Fruit fly (Drosophila melanogaster) whole organism, wandering third instar larva: ENCODE measurements around the gene CG34398.

ENCODE experiments used
- Abd-B ChIP-seq: fragments of >200 bp; optimal IDR thresholded peaks from 2 replicates; lab custom pipeline; 2017; ENCODE audit warnings: missing biosample characterization, missing genetic modification characterization
- CG32264 ChIP-seq: fragments of 200-800 bp; sonication (Bioruptor generic); optimal IDR thresholded peaks from 2 replicates; lab custom pipeline; 2016; ENCODE audit warnings: missing biosample characterization, missing genetic modification characterization
- CG9705 ChIP-seq: fragments of 200-800 bp; sonication (Bioruptor generic); optimal IDR thresholded peaks from 2 replicates; lab custom pipeline; 2018; ENCODE audit warnings: missing biosample characterization, mild to moderate bottlenecking, missing genetic modification characterization
- CrebA ChIP-seq: fragments of 200-800 bp; sonication (Bioruptor generic); optimal IDR thresholded peaks from 2 replicates; lab custom pipeline; 2016; ENCODE audit warnings: missing biosample characterization, mild to moderate bottlenecking, missing genetic modification characterization, borderline replicate concordance
- Dfd ChIP-seq: fragments of >200 bp; optimal IDR thresholded peaks from 2 replicates; lab custom pipeline; 2017; ENCODE audit warnings: missing biosample characterization, missing genetic modification characterization
- Dif ChIP-seq: fragments of 200-275, 200-300 bp; sonication (Bioruptor generic); optimal IDR thresholded peaks from 2 replicates; lab custom pipeline; 2018; ENCODE audit warnings: missing biosample characterization, missing genetic modification characterization; ENCODE audit not compliant: partially characterized antibody
- GATAd ChIP-seq: sonication (Bioruptor generic); optimal IDR thresholded peaks from 2 replicates; lab custom pipeline; 2016; ENCODE audit warnings: missing biosample characterization, missing genetic modification characterization
- HLH106 ChIP-seq: fragments of 200-800 bp; optimal IDR thresholded peaks from 3 replicates; lab custom pipeline; 2019; ENCODE audit warnings: missing biosample characterization, mild to moderate bottlenecking, missing genetic modification characterization, moderate library complexity
- Hnf4 ChIP-seq: fragments of 200-800 bp; sonication (Bioruptor generic); optimal IDR thresholded peaks from 2 replicates; lab custom pipeline; 2016; ENCODE audit warnings: missing biosample characterization, mild to moderate bottlenecking, missing genetic modification characterization
- Hr78 ChIP-seq: fragments of >200 bp; optimal IDR thresholded peaks from 2 replicates; lab custom pipeline; 2017; ENCODE audit warnings: missing biosample characterization, missing genetic modification characterization
- Hr83 ChIP-seq: fragments of 200-300 bp; sonication (Bioruptor generic); optimal IDR thresholded peaks from 2 replicates; lab custom pipeline; 2016; ENCODE audit warnings: missing biosample characterization, mild to moderate bottlenecking, missing genetic modification characterization, moderate library complexity; ENCODE audit not compliant: poor library complexity, severe bottlenecking
- Jra ChIP-seq: sonication (Bioruptor generic); optimal IDR thresholded peaks from 2 replicates; lab custom pipeline; 2016; ENCODE audit warnings: missing biosample characterization, missing genetic modification characterization
- Mio ChIP-seq: sonication (Bioruptor generic); optimal IDR thresholded peaks from 2 replicates; lab custom pipeline; 2016; ENCODE audit warnings: missing biosample characterization, missing genetic modification characterization
- Myc ChIP-seq: fragments of >200 bp; optimal IDR thresholded peaks from 2 replicates; lab custom pipeline; 2017
- N ChIP-seq: fragments of >200 bp; optimal IDR thresholded peaks from 2 replicates; lab custom pipeline; 2018; ENCODE audit warnings: missing biosample characterization, missing external identifiers, missing genetic modification characterization
- OdsH ChIP-seq: fragments of 200-800 bp; sonication (Bioruptor generic); optimal IDR thresholded peaks from 2 replicates; lab custom pipeline; 2016; ENCODE audit warnings: missing biosample characterization, mild to moderate bottlenecking, missing genetic modification characterization
- Rel ChIP-seq, 2 experiments: fragments of 200-800 bp; sonication (Bioruptor generic) in 1 of 2; optimal IDR thresholded peaks; 2 replicates in 1 of 2; 3 replicates in 1 of 2; lab custom pipeline; 2016 to 2019; ENCODE audit warnings: mild to moderate bottlenecking in 2 of 2, missing biosample characterization in 2 of 2, missing genetic modification characterization in 2 of 2, moderate library complexity in 1 of 2
- Sp1 ChIP-seq: fragments of 200-800 bp; sonication (Bioruptor generic); optimal IDR thresholded peaks from 3 replicates; lab custom pipeline; 2019; ENCODE audit warnings: missing biosample characterization, mild to moderate bottlenecking, missing genetic modification characterization, moderate library complexity
- Vsx2 ChIP-seq: fragments of 200-300, 225-300 bp; sonication (Bioruptor generic); optimal IDR thresholded peaks from 2 replicates; lab custom pipeline; 2018; ENCODE audit warnings: missing biosample characterization, missing genetic modification characterization; ENCODE audit not compliant: partially characterized antibody
- br ChIP-seq: fragments of 200-800 bp; sonication (Bioruptor generic); optimal IDR thresholded peaks from 2 replicates; lab custom pipeline; 2016; ENCODE audit warnings: missing biosample characterization, missing genetic modification characterization
- brk ChIP-seq: fragments of 200-800 bp; sonication (Bioruptor generic); optimal IDR thresholded peaks from 2 replicates; lab custom pipeline; 2016; ENCODE audit warnings: missing biosample characterization, mild to moderate bottlenecking, missing genetic modification characterization
- dl ChIP-seq, 2 experiments: fragments of 175-275, 200-275 bp in 1 of 2; fragments of 200-275 bp in 1 of 2; sonication (Bioruptor generic); optimal IDR thresholded peaks; lab custom pipeline; 2018; ENCODE audit warnings: mild to moderate bottlenecking in 2 of 2, missing biosample characterization in 2 of 2, missing genetic modification characterization in 2 of 2, moderate library complexity in 2 of 2; ENCODE audit not compliant: partially characterized antibody in 2 of 2, insufficient read depth in 1 of 2
- dmrt93B ChIP-seq: fragments of 200-800 bp; sonication (Bioruptor generic); optimal IDR thresholded peaks from 2 replicates; lab custom pipeline; 2018; ENCODE audit warnings: missing biosample characterization, mild to moderate bottlenecking, missing genetic modification characterization
- dsf ChIP-seq: sonication (Bioruptor generic); optimal IDR thresholded peaks from 2 replicates; lab custom pipeline; 2016; ENCODE audit warnings: missing biosample characterization, missing genetic modification characterization, borderline replicate concordance
- ey ChIP-seq: fragments of 200-800 bp; sonication (Bioruptor generic); optimal IDR thresholded peaks from 2 replicates; lab custom pipeline; 2016; ENCODE audit warnings: missing biosample characterization, missing genetic modification characterization
- foxo ChIP-seq, 2 experiments: fragments of 200-800 bp; sonication (Bioruptor generic); optimal IDR thresholded peaks; 2 replicates in 1 of 2; 3 replicates in 1 of 2; lab custom pipeline; 2016 to 2017; ENCODE audit warnings: missing biosample characterization in 2 of 2, missing genetic modification characterization in 2 of 2
- fru ChIP-seq: fragments of 200-800 bp; sonication (Bioruptor generic); optimal IDR thresholded peaks from 3 replicates; lab custom pipeline; 2016; ENCODE audit warnings: missing biosample characterization, mild to moderate bottlenecking, missing genetic modification characterization
- h ChIP-seq: fragments of 200-800 bp; sonication (Bioruptor generic); optimal IDR thresholded peaks from 3 replicates; lab custom pipeline; 2016; ENCODE audit warnings: missing biosample characterization, mild to moderate bottlenecking, missing genetic modification characterization
- jim ChIP-seq: fragments of 175-275, 200-325 bp; sonication (Bioruptor generic); optimal IDR thresholded peaks from 2 replicates; lab custom pipeline; 2016; ENCODE audit warnings: missing biosample characterization, mild to moderate bottlenecking, missing genetic modification characterization
- lola ChIP-seq: fragments of >200 bp; optimal IDR thresholded peaks from 2 replicates; lab custom pipeline; 2017; ENCODE audit warnings: missing biosample characterization, missing genetic modification characterization
- pan ChIP-seq: fragments of >200 bp; optimal IDR thresholded peaks from 2 replicates; lab custom pipeline; 2017
- psq ChIP-seq: fragments of 200-800 bp; sonication (Bioruptor generic); optimal IDR thresholded peaks from 3 replicates; lab custom pipeline; 2017; ENCODE audit warnings: missing biosample characterization, mild to moderate bottlenecking, missing genetic modification characterization, moderate library complexity
- rgr ChIP-seq: fragments of 200-800 bp; sonication (Bioruptor generic); optimal IDR thresholded peaks from 3 replicates; lab custom pipeline; 2016; ENCODE audit warnings: missing biosample characterization, mild to moderate bottlenecking, missing genetic modification characterization
- sage ChIP-seq: fragments of 200-800 bp; sonication (Bioruptor generic); optimal IDR thresholded peaks from 2 replicates; lab custom pipeline; 2016; ENCODE audit warnings: missing biosample characterization, mild to moderate bottlenecking, missing genetic modification characterization
- sv ChIP-seq: fragments of 200-800 bp; sonication (Bioruptor generic); optimal IDR thresholded peaks from 3 replicates; lab custom pipeline; 2016; ENCODE audit warnings: missing biosample characterization, missing genetic modification characterization
- tai ChIP-seq: sonication (Bioruptor generic); optimal IDR thresholded peaks from 2 replicates; lab custom pipeline; 2016; ENCODE audit warnings: missing biosample characterization, missing genetic modification characterization
- usp ChIP-seq: fragments of >200 bp; optimal IDR thresholded peaks from 2 replicates; lab custom pipeline; 2017; ENCODE audit warnings: missing biosample characterization, missing genetic modification characterization
- woc ChIP-seq: sonication (Bioruptor generic); optimal IDR thresholded peaks from 2 replicates; lab custom pipeline; 2016; ENCODE audit warnings: missing biosample characterization, mild to moderate bottlenecking, missing genetic modification characterization

CG34398 gene

dm6 chr2L:8952194-8953037 is 53.8 kb downstream of the CG34398 start:
- TF ChIP-seq Dfd (no peak), Sp1 (GFP tag; lab: Kevin White, UChicago) (peak; percentile 68), Jra (no peak), pan (lab: Kevin White, UChicago) (no peak), woc (GFP tag; lab: Kevin White, UChicago) (peak; percentile 48), Hnf4 (GFP tag; lab: Kevin White, UChicago) (peak; percentile 4), usp (GFP tag; lab: Kevin White, UChicago) (no peak), dmrt93B (GFP tag; lab: Kevin White, UChicago) (no peak), jim (GFP tag; lab: Kevin White, UChicago) (no peak), ey (GFP tag; lab: Kevin White, UChicago) (peak; percentile 70), Dif (peak; percentile 81), dl (GFP tag; optimal IDR thresholded peaks at IDR 0.05; lab: Kevin White, UChicago; ENCODE audit: insufficient read depth in 1 of 2, partially characterized antibody in 2 of 2) (no peak), fru (GFP tag; lab: Kevin White, UChicago) (peak; percentile 71), Myc (lab: Kevin White, UChicago) (no peak), CrebA (GFP tag; lab: Kevin White, UChicago) (peak; percentile 79), Rel (GFP tag; optimal IDR thresholded peaks at IDR 0.05; lab: Kevin White, UChicago) (no peak), Rel (tag; optimal IDR thresholded peaks at IDR 0.05; lab: Kevin White, UChicago) (no peak), brk (GFP tag; lab: Kevin White, UChicago) (no peak), Abd-B (GFP tag; lab: Kevin White, UChicago) (no peak), Hr83 (GFP tag; lab: Kevin White, UChicago) (no peak), psq (GFP tag; lab: Kevin White, UChicago) (peak; percentile 48), rgr (GFP tag; lab: Kevin White, UChicago) (peak; percentile 74), GATAd (GFP tag; lab: Kevin White, UChicago) (no peak), N (GFP tag; lab: Kevin White, UChicago) (no peak), sage (GFP tag; lab: Kevin White, UChicago) (no peak), HLH106 (tag; lab: Kevin White, UChicago) (peak; percentile 45), CG9705 (GFP tag; lab: Kevin White, UChicago) (no peak), dsf (GFP tag; lab: Kevin White, UChicago) (no peak), br (GFP tag; lab: Kevin White, UChicago) (peak; percentile 68), CG32264 (GFP tag; lab: Kevin White, UChicago) (no peak), tai (GFP tag; lab: Kevin White, UChicago) (peak; percentile 25), foxo (GFP tag; optimal IDR thresholded peaks at IDR 0.05; lab: Kevin White, UChicago) (peak in 1 of 2 experiments; percentile 76), Hr78 (GFP tag; lab: Kevin White, UChicago) (no peak), sv (GFP tag; lab: Kevin White, UChicago) (no peak), h (GFP tag; lab: Kevin White, UChicago) (peak; percentile 75), OdsH (GFP tag; lab: Kevin White, UChicago) (peak; percentile 67), Vsx2 (peak; percentile 49), Mio (no peak), lola (no peak)
